ENCODE assay signal across 3 fruit fly cellular contexts in genomic region chr3L:1420950-1421349, dm6.
TF ChIP-seq lines count a peak whose summit lies in the region.

No protein-coding gene starts in this region.

- no peak for TF ChIP-seq CTCF in whole organism, embryonic (GFP tag; optimal IDR thresholded peaks at IDR 0.05; lab: Kevin White, UChicago)

TF ChIP-seq in whole organism, embryonic, 481 proteins besides CTCF, POLR2A, EP300 and RAD21 (continues in another document):
- peak; percentile 47; the same call in 1 of the 2 replicates for TF ChIP-seq Xrp1 (GFP tag; IDR thresholded peaks at IDR 0.05; lab: Robert Waterston, UW)
- peak; percentile 42; the same call in 1 of the 2 replicates for TF ChIP-seq CG4404 (GFP tag; IDR thresholded peaks at IDR 0.05; lab: Robert Waterston, UW)
- peak; percentile 10 for TF ChIP-seq phol (tag; optimal IDR thresholded peaks at IDR 0.05; lab: Kevin White, UChicago)
- no peak for TF ChIP-seq unc-4 (GFP tag; IDR thresholded peaks at IDR 0.05; lab: Robert Waterston, UW; ENCODE audit: partially characterized antibody)
- no peak for TF ChIP-seq CG15479 (GFP tag; optimal IDR thresholded peaks at IDR 0.05; lab: Kevin White, UChicago)
- peak; percentile 43 for TF ChIP-seq Blimp-1 (GFP tag; optimal IDR thresholded peaks at IDR 0.05; lab: Kevin White, UChicago)
- TF ChIP-seq Vsx1 (GFP tag; optimal IDR thresholded peaks at IDR 0.05; lab: Kevin White, UChicago): no peak
- TF ChIP-seq prd (optimal IDR thresholded peaks at IDR 0.05; lab: Kevin White, UChicago): no peak
- TF ChIP-seq prd (GFP tag; IDR thresholded peaks at IDR 0.05; lab: Robert Waterston, UW): peak; percentile 35; the same call in 1 of the 3 replicates
- peak; percentile 12 for TF ChIP-seq dmrt99B (tag; optimal IDR thresholded peaks at IDR 0.05; lab: Kevin White, UChicago)
- 0 out of 2 replicates have a peak, but pooled peaks have one; percentile 16 for TF ChIP-seq lmd (GFP tag; IDR thresholded peaks at IDR 0.05; lab: Robert Waterston, UW)
- peak; percentile 26 for TF ChIP-seq CG7271 (tag; optimal IDR thresholded peaks at IDR 0.05; lab: Kevin White, UChicago)
- TF ChIP-seq CG10979 (tag; optimal IDR thresholded peaks at IDR 0.05; lab: Kevin White, UChicago): peak; percentile 45
- TF ChIP-seq Ptx1 (GFP tag; IDR thresholded peaks at IDR 0.05; lab: Robert Waterston, UW): peak; percentile 26; the same call in 1 of the 2 replicates
- no peak for TF ChIP-seq D (optimal IDR thresholded peaks at IDR 0.05; lab: Kevin White, UChicago)
- peak; percentile 18 for TF ChIP-seq D (GFP tag; optimal IDR thresholded peaks at IDR 0.05; lab: Kevin White, UChicago)
- peak; percentile 4 for TF ChIP-seq gem (tag; optimal IDR thresholded peaks at IDR 0.05; lab: Kevin White, UChicago)
- TF ChIP-seq CG1603 (tag; optimal IDR thresholded peaks at IDR 0.05; lab: Kevin White, UChicago): peak; percentile 5
- peak; percentile 63; the same call in 2 of the 3 replicates for TF ChIP-seq zfh1 (GFP tag; IDR thresholded peaks at IDR 0.05; lab: Robert Waterston, UW)
- no peak for TF ChIP-seq Bdp1 (GFP tag; optimal IDR thresholded peaks at IDR 0.05; lab: Kevin White, UChicago)
- TF ChIP-seq CG31441 (GFP tag; IDR thresholded peaks at IDR 0.05; lab: Robert Waterston, UW): 0 out of 2 replicates have a peak, but pooled peaks have one; percentile 10
- peak; percentile 41 for TF ChIP-seq CG4424 (GFP tag; optimal IDR thresholded peaks at IDR 0.05; lab: Kevin White, UChicago)
- TF ChIP-seq ara (GFP tag; IDR thresholded peaks at IDR 0.05; lab: Robert Waterston, UW): 0 out of 2 replicates have a peak, but pooled peaks have one; percentile 20
- TF ChIP-seq bsh (GFP tag; optimal IDR thresholded peaks at IDR 0.05; lab: Kevin White, UChicago): peak in 1 of 2 experiments; percentile 26
- TF ChIP-seq CG2712 (tag; optimal IDR thresholded peaks at IDR 0.05; lab: Kevin White, UChicago): peak; percentile 39
- peak; percentile 10 for TF ChIP-seq Asciz (GFP tag; optimal IDR thresholded peaks at IDR 0.05; lab: Kevin White, UChicago)
- 0 out of 2 replicates have a peak, but pooled peaks have one; percentile 5 for TF ChIP-seq CG6689 (GFP tag; IDR thresholded peaks at IDR 0.05; lab: Robert Waterston, UW)
- TF ChIP-seq CG1602 (GFP tag; optimal IDR thresholded peaks at IDR 0.05; lab: Kevin White, UChicago): no peak

TF ChIP-seq in whole organism, prepupa, 60 proteins besides CTCF, POLR2A, EP300 and RAD21 (continues in another document):
- TF ChIP-seq Sox15 (GFP tag; optimal IDR thresholded peaks at IDR 0.05; lab: Kevin White, UChicago) (no peak), CG6854 (GFP tag; optimal IDR thresholded peaks at IDR 0.05; lab: Kevin White, UChicago) (no peak), CG11294 (GFP tag; IDR thresholded peaks at IDR 0.05; lab: Robert Waterston, UW) (no peak), Gug (GFP tag; IDR thresholded peaks at IDR 0.05; lab: Robert Waterston, UW) (no peak), topi (GFP tag; optimal IDR thresholded peaks at IDR 0.05; lab: Kevin White, UChicago) (no peak), Hr38 (GFP tag; optimal IDR thresholded peaks at IDR 0.05; lab: Kevin White, UChicago) (no peak), Blimp-1 (GFP tag; optimal IDR thresholded peaks at IDR 0.05; lab: Kevin White, UChicago) (no peak), eg (GFP tag; IDR thresholded peaks at IDR 0.05; lab: Robert Waterston, UW) (no peak), dac (GFP tag; optimal IDR thresholded peaks at IDR 0.05; lab: Kevin White, UChicago) (no peak), achi (GFP tag; optimal IDR thresholded peaks at IDR 0.05; lab: Kevin White, UChicago) (peak; percentile 4), CG10631 (GFP tag; optimal IDR thresholded peaks at IDR 0.05; lab: Kevin White, UChicago) (peak; percentile 13), CG31627 (GFP tag; optimal IDR thresholded peaks at IDR 0.05; lab: Kevin White, UChicago) (no peak), CG11762 (GFP tag; optimal IDR thresholded peaks at IDR 0.05; lab: Kevin White, UChicago; ENCODE audit: insufficient read depth) (no peak), ss (GFP tag; optimal IDR thresholded peaks at IDR 0.05; lab: Kevin White, UChicago) (no peak), CG34406 (GFP tag; optimal IDR thresholded peaks at IDR 0.05; lab: Kevin White, UChicago) (no peak), CG8319 (GFP tag; optimal IDR thresholded peaks at IDR 0.05; lab: Kevin White, UChicago) (no peak), Met (GFP tag; optimal IDR thresholded peaks at IDR 0.05; lab: Kevin White, UChicago) (no peak), CG32006 (GFP tag; optimal IDR thresholded peaks at IDR 0.05; lab: Kevin White, UChicago) (no peak), CG16779 (tag; optimal IDR thresholded peaks at IDR 0.05; lab: Kevin White, UChicago) (no peak), net (GFP tag; optimal IDR thresholded peaks at IDR 0.05; lab: Kevin White, UChicago) (no peak), CG6808 (GFP tag; optimal IDR thresholded peaks at IDR 0.05; lab: Kevin White, UChicago) (peak; percentile 2), svp (GFP tag; lab: Kevin White, UChicago) (no peak), CG8632 (GFP tag; optimal IDR thresholded peaks at IDR 0.05; lab: Kevin White, UChicago) (no peak), CG11902 (GFP tag; optimal IDR thresholded peaks at IDR 0.05; lab: Kevin White, UChicago) (no peak), CG1621 (tag; optimal IDR thresholded peaks at IDR 0.05; lab: Kevin White, UChicago) (no peak), Hr39 (GFP tag; optimal IDR thresholded peaks at IDR 0.05; lab: Kevin White, UChicago) (no peak), CG9139 (GFP tag; optimal IDR thresholded peaks at IDR 0.05; lab: Kevin White, UChicago) (no peak), acj6 (GFP tag; optimal IDR thresholded peaks at IDR 0.05; lab: Kevin White, UChicago) (no peak), Lpt (GFP tag; optimal IDR thresholded peaks at IDR 0.05; lab: Kevin White, UChicago) (no peak), CG10669 (GFP tag; optimal IDR thresholded peaks at IDR 0.05; lab: Kevin White, UChicago) (no peak), CG15336 (GFP tag; IDR thresholded peaks at IDR 0.05; lab: Robert Waterston, UW) (no peak), esn (GFP tag; optimal IDR thresholded peaks at IDR 0.05; lab: Kevin White, UChicago) (no peak), CG7368 (GFP tag; optimal IDR thresholded peaks at IDR 0.05; lab: Kevin White, UChicago) (no peak), Ets21C (GFP tag; optimal IDR thresholded peaks at IDR 0.05; lab: Kevin White, UChicago) (no peak), spab (GFP tag; optimal IDR thresholded peaks at IDR 0.05; lab: Kevin White, UChicago) (peak; percentile 10)

TF ChIP-seq in whole organism, pupa, 21 proteins besides CTCF, POLR2A, EP300 and RAD21:
- TF ChIP-seq gl (tag; optimal IDR thresholded peaks at IDR 0.05; lab: Kevin White, UChicago) (no peak), CG17806 (tag; optimal IDR thresholded peaks at IDR 0.05; lab: Kevin White, UChicago) (peak; percentile 15), CG9948 (tag; optimal IDR thresholded peaks at IDR 0.05; lab: Kevin White, UChicago) (peak; percentile 66), CG13204 (GFP tag; optimal IDR thresholded peaks at IDR 0.05; lab: Kevin White, UChicago) (no peak), CG34367 (tag; optimal IDR thresholded peaks at IDR 0.05; lab: Kevin White, UChicago) (no peak), rn (GFP tag; IDR thresholded peaks at IDR 0.05; lab: Robert Waterston, UW) (no peak), D1 (tag; optimal IDR thresholded peaks at IDR 0.05; lab: Kevin White, UChicago) (no peak), CG12605 (GFP tag; IDR thresholded peaks at IDR 0.05; lab: Robert Waterston, UW) (no peak), Pif1B (GFP tag; optimal IDR thresholded peaks at IDR 0.05; lab: Kevin White, UChicago) (no peak), CG14655 (GFP tag; optimal IDR thresholded peaks at IDR 0.05; lab: Kevin White, UChicago) (peak; percentile 16), fd96Ca (GFP tag; IDR thresholded peaks at IDR 0.05; lab: Robert Waterston, UW) (no peak), Ets98B (GFP tag; IDR thresholded peaks at IDR 0.05; lab: Robert Waterston, UW) (no peak), Pif1A (GFP tag; optimal IDR thresholded peaks at IDR 0.05; lab: Kevin White, UChicago) (no peak), CG8301 (tag; optimal IDR thresholded peaks at IDR 0.05; lab: Kevin White, UChicago) (no peak), EcR (GFP tag; optimal IDR thresholded peaks at IDR 0.05; lab: Kevin White, UChicago) (no peak), CG4496 (GFP tag; IDR thresholded peaks at IDR 0.05; lab: Robert Waterston, UW) (no peak), CG15710 (tag; optimal IDR thresholded peaks at IDR 0.05; lab: Kevin White, UChicago) (peak; percentile 5), CG10348 (GFP tag; IDR thresholded peaks at IDR 0.05; lab: Robert Waterston, UW) (no peak), CG8159 (tag; optimal IDR thresholded peaks at IDR 0.05; lab: Kevin White, UChicago) (peak; percentile 46), CG32121 (GFP tag; IDR thresholded peaks at IDR 0.05; lab: Robert Waterston, UW) (no peak), Snoo (tag; optimal IDR thresholded peaks at IDR 0.05; lab: Kevin White, UChicago) (no peak)

Comparison
In these comparisons a context has a peak if more than half of its experiments do, and no peak if none do; other contexts are left out.
1. Of the 7 proteins assayed by ChIP-seq in both whole organism, embryonic and whole organism, prepupa: peak only in whole organism, embryonic: Blimp-1; only in whole organism, prepupa: none; in both: none; in neither: 6.